Worm (Caenorhabditis elegans) whole organism, L1 larva: Measurements from ENCODE around the gene nhr-242.

ENCODE experiments used
- aly-2 ChIP-seq: fragments of 150-350 bp; optimal IDR thresholded peaks from 2 replicates; lab custom pipeline; 2014; ENCODE audit warnings: missing biosample characterization, missing genetic modification characterization
- ama-1 ChIP-seq: fragments of 150-350 bp; optimal IDR thresholded peaks from 2 replicates; lab custom pipeline; 2014
- dpl-1 ChIP-seq, 3 experiments: fragments of 150-350 bp in 2 of 3; sonication (generic microtip) in 1 of 3; optimal IDR thresholded peaks; 2 replicates each; lab custom pipeline; 2014 to 2017; ENCODE audit warnings: missing biosample characterization in 3 of 3, missing genetic modification characterization in 3 of 3, missing genetic modification reagents in 3 of 3
- elt-2 ChIP-seq: sonication (generic microtip); optimal IDR thresholded peaks from 2 replicates; lab custom pipeline; 2016; ENCODE audit warnings: missing genetic modification characterization, mild to moderate bottlenecking, inconsistent platforms, missing compliant biosample characterization, missing genetic modification reagents
- fkh-10 ChIP-seq: sonication (generic microtip); optimal IDR thresholded peaks from 2 replicates; lab custom pipeline; 2017; ENCODE audit warnings: missing biosample characterization, missing genetic modification reagents, missing genetic modification characterization
- fos-1 ChIP-seq: fragments of 150-350 bp; optimal IDR thresholded peaks from 2 replicates; lab custom pipeline; 2014; ENCODE audit warnings: missing biosample characterization, missing genetic modification characterization
- lin-35 ChIP-seq, 2 experiments: fragments of 150-350 bp; optimal IDR thresholded peaks; 2 replicates each; lab custom pipeline; 2014; ENCODE audit warnings: missing biosample characterization in 2 of 2, missing genetic modification characterization in 2 of 2, missing genetic modification reagents in 2 of 2
- lsy-2 ChIP-seq, 2 experiments: fragments of 150-350 bp; optimal IDR thresholded peaks; 2 replicates each; lab custom pipeline; 2014; ENCODE audit warnings: missing biosample characterization in 2 of 2, missing genetic modification characterization in 2 of 2
- nhr-237 ChIP-seq: fragments of 150-350 bp; optimal IDR thresholded peaks from 2 replicates; lab custom pipeline; 2014; ENCODE audit warnings: missing biosample characterization, missing genetic modification characterization
- swsn-7 ChIP-seq: sonication (generic microtip); optimal IDR thresholded peaks from 2 replicates; lab custom pipeline; 2016; ENCODE audit warnings: missing genetic modification characterization, missing compliant biosample characterization
- unc-130 ChIP-seq: fragments of 150-350 bp; optimal IDR thresholded peaks from 2 replicates; lab custom pipeline; 2017; ENCODE audit warnings: missing biosample characterization, missing genetic modification characterization, inconsistent platforms
- xbp-1 ChIP-seq: sonication (generic microtip); optimal IDR thresholded peaks from 2 replicates; lab custom pipeline; 2016; ENCODE audit warnings: missing genetic modification characterization, missing compliant biosample characterization

DNA sequence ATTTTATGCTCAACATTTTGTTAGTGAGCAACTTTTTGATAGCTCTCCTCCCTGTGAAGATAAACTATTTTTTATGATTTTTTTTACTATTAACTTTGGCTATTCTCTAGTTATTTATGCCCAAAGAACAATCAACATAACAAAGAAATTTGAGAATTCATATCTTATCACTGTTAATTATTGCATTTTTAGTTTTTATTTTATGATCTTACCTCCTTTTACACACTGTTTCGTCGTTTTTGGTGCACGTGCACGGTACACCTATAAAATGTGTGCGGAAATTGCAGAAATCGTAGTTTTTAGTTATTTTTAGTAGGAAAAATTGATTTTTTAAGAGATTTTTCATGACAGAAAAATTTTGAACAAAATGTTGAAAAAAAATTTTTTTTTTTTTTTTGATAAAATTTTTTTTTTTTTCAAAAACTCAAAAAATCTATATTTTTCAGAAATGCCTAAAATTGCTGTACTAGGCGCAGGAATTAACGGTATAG lies 32.4 kb upstream of the nhr-242 start, which contains the start of gene daao-1:
- TF ChIP-seq elt-2 (peak; percentile 7), fos-1 (tag; lab: Kevin White, UChicago) (no peak), xbp-1 (tag; lab: Kevin White, UChicago) (no peak), swsn-7 (tag; lab: Kevin White, UChicago) (no peak), lin-35 (GFP tag; optimal IDR thresholded peaks at IDR 0.05; lab: Kevin White, UChicago) (no peak), unc-130 (tag; lab: Kevin White, UChicago) (no peak), aly-2 (no peak), fkh-10 (GFP tag; lab: Kevin White, UChicago) (no peak), dpl-1 (GFP tag; optimal IDR thresholded peaks at IDR 0.05; lab: Kevin White, UChicago) (no peak), ama-1 (lab: Kevin White, UChicago) (no peak), nhr-237 (tag; lab: Kevin White, UChicago) (no peak), lsy-2 (tag; optimal IDR thresholded peaks at IDR 0.05; lab: Kevin White, UChicago) (no peak)
